Fruit fly (Drosophila melanogaster): ENCODE results near the gene Osi20.

Osi20 gene

DNA sequence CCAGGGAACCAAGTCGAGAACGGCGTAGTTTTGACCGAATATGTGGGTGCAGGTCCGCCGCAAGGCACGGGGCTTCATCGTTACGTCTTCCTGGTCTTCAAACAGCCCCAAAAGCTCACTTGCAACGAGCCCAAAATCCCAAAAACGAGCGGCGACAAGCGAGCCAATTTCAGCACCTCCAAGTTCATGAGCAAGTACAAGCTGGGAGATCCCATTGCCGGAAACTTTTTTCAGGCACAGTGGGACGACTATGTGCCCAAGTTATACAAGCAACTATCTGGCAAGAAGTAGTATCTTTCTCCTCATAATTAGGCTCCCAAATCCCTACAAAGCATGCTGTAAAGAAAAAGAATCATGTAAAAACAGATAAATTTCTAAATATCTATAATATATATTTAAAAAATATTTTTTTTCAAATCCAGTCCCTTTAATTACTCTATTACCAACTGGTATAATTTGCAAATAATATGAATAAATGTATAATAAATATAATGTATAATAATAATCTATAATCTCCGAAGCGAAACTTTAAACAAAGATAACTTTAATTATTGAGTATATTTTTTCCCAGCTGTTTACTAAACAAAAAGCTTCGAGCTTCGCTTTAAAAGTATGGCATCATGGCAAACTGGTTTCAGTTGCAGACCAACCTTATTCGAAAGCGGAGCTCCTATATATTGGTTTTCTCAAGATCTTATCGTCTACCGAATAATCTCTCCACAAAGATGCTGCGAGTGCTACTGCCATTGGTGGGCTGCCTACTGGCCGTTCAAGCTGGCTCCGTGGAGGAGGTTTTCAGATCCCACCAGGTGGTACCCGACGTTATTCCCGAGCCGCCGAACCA is 3.7 kb downstream of the Osi20 start, which contains the start of gene CG17919:
Gene CG17919 (plus strand): TSS at position 634 of the 844 bp plus-strand sequence.
- TF ChIP-seq pad (GFP tag; optimal IDR thresholded peaks at IDR 0.05) (no peak), cic (GFP tag; optimal IDR thresholded peaks at IDR 0.05) (no peak), Crg-1 (GFP tag; optimal IDR thresholded peaks at IDR 0.05) (no peak)

DNA sequence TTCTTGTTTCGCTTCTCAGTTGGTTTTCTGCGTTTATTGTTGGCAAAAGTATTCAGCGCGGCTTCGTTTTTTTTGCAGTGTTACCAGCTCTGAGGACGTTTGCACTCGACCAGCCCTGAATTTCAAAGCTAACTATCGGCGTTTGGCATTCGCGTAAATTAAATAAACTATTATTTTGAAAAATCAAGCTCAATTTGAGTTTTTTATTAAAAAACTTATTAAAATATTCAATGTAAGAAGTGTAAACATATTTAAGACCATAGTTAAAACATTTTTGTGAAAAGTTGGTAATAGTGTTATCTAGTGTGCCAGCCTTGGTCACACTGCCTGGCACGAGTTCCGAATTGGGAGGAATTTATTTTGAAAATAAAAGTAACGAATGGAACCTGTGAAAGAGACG is 5.9 kb downstream of the Osi20 start, which contains the start of the genes SmD2 and CG18048:
Gene SmD2 (minus strand): TSS at position 98 of the 400 bp plus-strand sequence.
Gene CG18048 (plus strand): TSS at position 298 of the 400 bp plus-strand sequence.
- TF ChIP-seq cnc (optimal IDR thresholded peaks at IDR 0.05) (no peak), CG7101 (tag; optimal IDR thresholded peaks at IDR 0.05) (no peak), CG5204 (GFP tag; optimal IDR thresholded peaks at IDR 0.05) (peak; percentile 18), Hr96 (GFP tag; optimal IDR thresholded peaks at IDR 0.05) (peak; percentile 6), Mnt (GFP tag; optimal IDR thresholded peaks at IDR 0.05) (peak; percentile 65), ovo (GFP tag; optimal IDR thresholded peaks at IDR 0.05) (no peak), CG1620 (GFP tag; optimal IDR thresholded peaks at IDR 0.05) (peak; percentile 23), Crg-1 (GFP tag; optimal IDR thresholded peaks at IDR 0.05) (no peak), CG14711 (tag; optimal IDR thresholded peaks at IDR 0.05) (peak; percentile 14), CG33017 (tag; optimal IDR thresholded peaks at IDR 0.05) (no peak), CG12768 (GFP tag; optimal IDR thresholded peaks at IDR 0.05) (peak; percentile 7), bab1 (GFP tag; optimal IDR thresholded peaks at IDR 0.05) (peak; percentile 24), CG7045 (GFP tag; optimal IDR thresholded peaks at IDR 0.05) (no peak), tj (GFP tag; optimal IDR thresholded peaks at IDR 0.05) (peak; percentile 6)

DNA sequence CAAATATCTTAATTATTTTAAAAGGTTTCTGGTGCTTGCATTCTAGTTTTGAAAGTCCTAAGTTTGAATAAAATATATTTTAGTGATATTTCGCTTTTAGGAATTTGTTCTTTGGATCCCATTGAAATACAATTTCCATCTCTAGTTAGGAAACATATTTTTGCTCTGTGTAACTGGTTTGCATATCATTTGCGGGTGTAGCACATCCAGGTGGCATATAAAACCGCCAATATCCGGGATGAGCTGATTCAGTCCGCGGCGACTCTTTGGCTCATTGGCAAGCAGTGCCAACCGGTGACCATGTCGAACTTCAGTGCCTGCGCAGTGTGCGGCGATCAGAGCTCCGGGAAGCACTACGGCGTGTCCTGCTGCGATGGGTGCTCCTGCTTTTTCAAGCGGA is 9.0 kb downstream of the Osi20 start, which contains the start of gene Hr83:
Gene Hr83 (plus strand): TSS at position 301 of the 400 bp plus-strand sequence.
- no peak for TF ChIP-seq CG7045 (GFP tag; optimal IDR thresholded peaks at IDR 0.05)

DNA sequence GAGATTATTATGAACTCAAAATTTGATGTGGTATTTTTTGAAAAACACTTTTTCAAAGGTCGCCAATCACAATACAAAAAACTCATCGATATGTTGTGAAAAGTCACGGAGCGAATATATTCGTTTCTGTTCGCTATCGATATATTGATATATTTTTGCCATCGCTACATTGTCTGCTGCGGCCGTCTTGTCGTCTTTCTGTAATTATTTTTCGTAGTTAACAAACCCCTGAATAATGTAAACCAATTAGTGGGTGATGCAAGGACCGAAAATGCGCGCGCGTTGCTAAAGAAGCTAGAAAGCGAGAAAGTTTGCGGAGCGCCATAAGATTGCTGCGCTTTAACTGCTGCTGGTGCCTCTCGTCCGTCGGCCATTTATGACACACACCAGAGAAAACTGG is 10.9 kb downstream of the Osi20 start, which contains the start of gene Pak:
Gene Pak (plus strand): TSS at position 142 of the 400 bp plus-strand sequence.
- TF ChIP-seq CG11617 (GFP tag; optimal IDR thresholded peaks at IDR 0.05) (no peak), CG12768 (GFP tag; optimal IDR thresholded peaks at IDR 0.05) (no peak), Mnt (GFP tag; optimal IDR thresholded peaks at IDR 0.05) (no peak), Crg-1 (GFP tag; optimal IDR thresholded peaks at IDR 0.05) (no peak), CG7101 (tag; optimal IDR thresholded peaks at IDR 0.05) (no peak), Clk (GFP tag; optimal IDR thresholded peaks at IDR 0.05) (no peak), bab1 (GFP tag; optimal IDR thresholded peaks at IDR 0.05) (no peak), CG33017 (tag; optimal IDR thresholded peaks at IDR 0.05) (no peak), ovo (GFP tag; optimal IDR thresholded peaks at IDR 0.05) (no peak), tj (GFP tag; optimal IDR thresholded peaks at IDR 0.05) (no peak), toe (GFP tag; optimal IDR thresholded peaks at IDR 0.05) (no peak)

DNA sequence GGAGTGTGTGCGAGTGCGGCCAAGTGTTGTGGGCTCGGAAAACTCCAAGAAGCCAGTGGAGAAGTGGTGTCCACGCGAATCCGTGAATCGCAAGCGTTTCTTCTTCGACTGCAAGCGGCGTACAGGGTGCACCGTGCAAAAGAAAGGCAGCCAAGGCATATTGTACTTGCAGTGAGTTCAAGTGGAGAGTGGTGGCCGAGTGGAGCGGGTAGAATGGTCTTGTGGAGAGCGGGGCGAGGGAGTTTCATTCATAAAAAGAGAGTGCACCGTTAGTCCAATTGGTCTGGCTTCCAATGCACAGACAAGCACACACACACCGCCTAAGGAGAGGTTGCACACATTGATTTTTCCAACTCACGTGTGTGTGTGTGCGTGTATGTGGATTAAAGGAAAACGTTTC is 11.3 kb downstream of the Osi20 start:
- no peak for TF ChIP-seq Mnt (GFP tag; optimal IDR thresholded peaks at IDR 0.05)
- no peak for TF ChIP-seq CG14711 (tag; optimal IDR thresholded peaks at IDR 0.05)
- TF ChIP-seq kay (GFP tag; ENCODE audit: borderline replicate concordance) = no peak
- peak; percentile 34 for TF ChIP-seq cic (GFP tag; optimal IDR thresholded peaks at IDR 0.05)
- no peak for TF ChIP-seq CG7101 (tag; optimal IDR thresholded peaks at IDR 0.05)
- peak; percentile 92 for TF ChIP-seq pad (GFP tag; optimal IDR thresholded peaks at IDR 0.05)

DNA sequence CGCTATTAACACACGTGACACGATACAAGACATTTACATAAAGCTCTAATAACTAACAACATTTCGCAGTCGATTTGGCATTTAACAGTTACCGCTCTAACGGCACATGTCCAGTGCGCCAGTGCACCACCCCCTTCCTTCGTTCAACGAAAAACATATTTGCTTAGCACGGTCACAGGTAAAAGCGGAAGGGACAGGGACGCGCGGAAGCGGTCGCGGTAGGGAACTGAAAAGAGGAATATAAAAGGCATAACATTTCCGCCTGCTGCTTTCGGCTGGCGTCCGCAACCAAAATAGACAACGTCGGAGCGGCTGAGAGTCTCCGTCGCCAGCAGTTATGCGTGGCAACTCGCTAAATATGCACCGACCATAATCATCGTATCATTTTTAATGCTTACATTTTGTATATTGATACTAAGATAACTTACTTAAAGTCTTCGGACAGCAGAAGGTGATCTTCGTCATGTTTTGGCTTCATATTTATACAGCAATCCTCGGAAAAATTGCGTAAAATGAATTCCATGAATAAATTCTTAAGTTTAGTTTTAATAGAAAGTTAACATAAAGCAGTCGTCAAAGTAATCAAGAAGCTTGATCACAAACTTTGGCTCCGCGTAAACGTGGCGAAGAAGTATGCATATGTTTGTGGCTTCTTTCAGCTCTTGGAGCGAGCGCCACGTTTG is 11.9 kb downstream of the Osi20 start:
- TF ChIP-seq CG11617 (GFP tag; optimal IDR thresholded peaks at IDR 0.05) = no peak
- TF ChIP-seq cnc (optimal IDR thresholded peaks at IDR 0.05) = no peak
- TF ChIP-seq CG7045 (GFP tag; optimal IDR thresholded peaks at IDR 0.05) = no peak
- TF ChIP-seq CG1620 (GFP tag; optimal IDR thresholded peaks at IDR 0.05) = no peak
- no peak for TF ChIP-seq CG14711 (tag; optimal IDR thresholded peaks at IDR 0.05)
- TF ChIP-seq CG33017 (tag; optimal IDR thresholded peaks at IDR 0.05) = peak; percentile 9
- TF ChIP-seq Mnt (GFP tag; optimal IDR thresholded peaks at IDR 0.05) = no peak
- no peak for TF ChIP-seq Clk (GFP tag; optimal IDR thresholded peaks at IDR 0.05)
- TF ChIP-seq Crg-1 (GFP tag; optimal IDR thresholded peaks at IDR 0.05) = no peak
- no peak for TF ChIP-seq tj (GFP tag; optimal IDR thresholded peaks at IDR 0.05)
- TF ChIP-seq CG12768 (GFP tag; optimal IDR thresholded peaks at IDR 0.05) = no peak
- TF ChIP-seq ovo (GFP tag; optimal IDR thresholded peaks at IDR 0.05) = peak; percentile 38
- no peak for TF ChIP-seq bab1 (GFP tag; optimal IDR thresholded peaks at IDR 0.05)
- TF ChIP-seq CG5204 (GFP tag; optimal IDR thresholded peaks at IDR 0.05) = no peak
- TF ChIP-seq pad (GFP tag; optimal IDR thresholded peaks at IDR 0.05) = no peak
- TF ChIP-seq CG7101 (tag; optimal IDR thresholded peaks at IDR 0.05) = peak; percentile 12
- TF ChIP-seq toe (GFP tag; optimal IDR thresholded peaks at IDR 0.05) = no peak

- TF ChIP-seq cic (GFP tag; optimal IDR thresholded peaks at IDR 0.05) (no peak), bab1 (GFP tag; optimal IDR thresholded peaks at IDR 0.05) (no peak), CG14711 (tag; optimal IDR thresholded peaks at IDR 0.05) (no peak), toe (GFP tag; optimal IDR thresholded peaks at IDR 0.05) (no peak), Mnt (GFP tag; optimal IDR thresholded peaks at IDR 0.05) (no peak), CG11617 (GFP tag; optimal IDR thresholded peaks at IDR 0.05) (no peak), CG12768 (GFP tag; optimal IDR thresholded peaks at IDR 0.05) (no peak), CG5204 (GFP tag; optimal IDR thresholded peaks at IDR 0.05) (no peak), Hr96 (GFP tag; optimal IDR thresholded peaks at IDR 0.05) (no peak), CG33017 (tag; optimal IDR thresholded peaks at IDR 0.05) (no peak), cnc (optimal IDR thresholded peaks at IDR 0.05) (no peak), ovo (GFP tag; optimal IDR thresholded peaks at IDR 0.05) (no peak), Crg-1 (GFP tag; optimal IDR thresholded peaks at IDR 0.05) (no peak), CG7101 (tag; optimal IDR thresholded peaks at IDR 0.05) (no peak), pad (GFP tag; optimal IDR thresholded peaks at IDR 0.05) (no peak)
These were observed 12.5 kb downstream of the Osi20 start for dm6 chr3R:6352436-6352835.
